Worm (Caenorhabditis elegans): ENCODE data around the gene T16G1.9.

Gene T16G1.9

ce11 chrV:12968555-12968954, 17.9 kb upstream of the T16G1.9 start, which contains the start of gene lin-46:
Gene lin-46 (plus strand): TSS chrV:12968855.
- TF ChIP-seq tab-1 (GFP tag; IDR thresholded peaks at IDR 0.05) (no peak), cog-1 (tag; optimal IDR thresholded peaks at IDR 0.05) (no peak), T22C8.4 (GFP tag; IDR thresholded peaks at IDR 0.05) (no peak), med-1 (GFP tag; optimal IDR thresholded peaks at IDR 0.05; ENCODE audit: insufficient read depth) (no peak), klf-2 (GFP tag; conservative IDR thresholded peaks at IDR 0.05) (no peak), ztf-29 (GFP tag; IDR thresholded peaks at IDR 0.05) (no peak), ref-1 (GFP tag; conservative IDR thresholded peaks at IDR 0.05) (no peak), flt-1 (GFP tag; IDR thresholded peaks at IDR 0.05) (no peak), ztf-23 (GFP tag; IDR thresholded peaks at IDR 0.05) (no peak)

DNA sequence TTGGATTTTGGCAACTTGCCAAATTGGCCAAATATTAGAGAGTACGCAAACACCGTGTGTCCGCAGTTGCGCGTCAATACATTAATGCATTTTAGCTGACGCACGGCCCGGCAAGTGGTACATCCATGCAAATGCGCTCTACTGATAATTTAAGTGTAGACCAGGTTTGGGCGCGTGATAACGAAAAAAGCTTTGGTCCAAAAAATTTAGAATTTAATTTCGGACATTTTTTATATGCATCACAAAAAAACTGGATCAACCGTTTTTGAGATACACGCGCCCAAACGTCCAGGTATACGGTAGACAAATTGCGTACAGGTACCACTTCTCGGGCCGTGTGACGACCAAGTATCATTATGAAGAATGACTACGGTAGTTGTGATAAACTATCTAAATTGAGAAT, 17.3 kb upstream of the T16G1.9 start, which contains the start of gene R186.8:
Gene R186.8, minus strand, starts transcription at position 58 of the 403 bp plus-strand sequence.
- peak; percentile 52 for TF ChIP-seq cog-1 (tag; optimal IDR thresholded peaks at IDR 0.05)

- TF ChIP-seq klf-2 (GFP tag; conservative IDR thresholded peaks at IDR 0.05) (no peak), tab-1 (GFP tag; IDR thresholded peaks at IDR 0.05) (no peak), ref-1 (GFP tag; conservative IDR thresholded peaks at IDR 0.05) (no peak), flt-1 (GFP tag; IDR thresholded peaks at IDR 0.05) (no peak), ztf-29 (GFP tag; IDR thresholded peaks at IDR 0.05) (no peak), T22C8.4 (GFP tag; IDR thresholded peaks at IDR 0.05) (no peak), ztf-23 (GFP tag; IDR thresholded peaks at IDR 0.05) (no peak), med-1 (GFP tag; optimal IDR thresholded peaks at IDR 0.05; ENCODE audit: insufficient read depth) (no peak), cog-1 (tag; optimal IDR thresholded peaks at IDR 0.05) (no peak)
These were observed 16.4 kb upstream of the T16G1.9 start, which contains the start of gene R186.3 for ce11 chrV:12967110-12967509. Gene R186.3 (minus strand): TSS chrV:12967210.

- TF ChIP-seq T22C8.4 (GFP tag; IDR thresholded peaks at IDR 0.05) (no peak), ztf-23 (GFP tag; IDR thresholded peaks at IDR 0.05) (no peak), cog-1 (tag; optimal IDR thresholded peaks at IDR 0.05) (no peak), flt-1 (GFP tag; IDR thresholded peaks at IDR 0.05) (no peak), klf-2 (GFP tag; conservative IDR thresholded peaks at IDR 0.05) (no peak), ztf-29 (GFP tag; IDR thresholded peaks at IDR 0.05) (no peak), ref-1 (GFP tag; conservative IDR thresholded peaks at IDR 0.05) (no peak), tab-1 (GFP tag; IDR thresholded peaks at IDR 0.05) (no peak), med-1 (GFP tag; optimal IDR thresholded peaks at IDR 0.05; ENCODE audit: insufficient read depth) (no peak)
These were observed 13.4 kb upstream of the T16G1.9 start, which contains the start of gene srd-35 for ce11 chrV:12964076-12964475. Gene srd-35 (plus strand): TSS chrV:12964376.

DNA sequence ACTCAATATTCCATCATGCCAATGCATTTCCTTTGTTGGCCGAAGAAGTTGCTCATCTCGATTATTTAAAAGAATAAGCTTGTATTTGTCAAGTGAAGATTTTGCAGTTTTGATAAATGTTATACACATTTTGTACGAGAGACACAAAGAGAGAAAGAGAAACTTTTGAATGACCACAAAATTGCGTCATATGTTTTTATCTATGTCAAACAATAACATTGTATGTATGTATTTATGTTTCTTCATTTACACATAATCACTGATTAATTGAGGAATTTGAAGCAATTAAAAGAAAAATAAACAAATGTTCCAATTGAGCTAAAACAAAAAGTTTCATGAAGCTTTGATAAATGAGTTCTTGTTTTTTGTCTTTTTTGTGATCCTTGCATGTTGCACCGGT, 12.5 kb upstream of the T16G1.9 start, which contains the start of gene hrg-9:
Gene hrg-9, minus strand, starts transcription at position 152 of the 400 bp plus-strand sequence.
- TF ChIP-seq klf-2 (GFP tag; conservative IDR thresholded peaks at IDR 0.05), result no peak
- TF ChIP-seq T22C8.4 (GFP tag; IDR thresholded peaks at IDR 0.05), result no peak
- no peak for TF ChIP-seq ztf-29 (GFP tag; IDR thresholded peaks at IDR 0.05)
- TF ChIP-seq cog-1 (tag; optimal IDR thresholded peaks at IDR 0.05), result no peak
- TF ChIP-seq ref-1 (GFP tag; conservative IDR thresholded peaks at IDR 0.05), result no peak
- TF ChIP-seq tab-1 (GFP tag; IDR thresholded peaks at IDR 0.05), result no peak
- no peak for TF ChIP-seq ztf-23 (GFP tag; IDR thresholded peaks at IDR 0.05)
- TF ChIP-seq med-1 (GFP tag; optimal IDR thresholded peaks at IDR 0.05; ENCODE audit: insufficient read depth), result no peak

ce11 chrV:12961085-12961560, 10.5 kb upstream of the T16G1.9 start, which contains the start of gene mpst-7:
Gene mpst-7 (minus strand): TSS chrV:12961135.
- TF ChIP-seq flt-1 (GFP tag; IDR thresholded peaks at IDR 0.05) (no peak), ref-1 (GFP tag; conservative IDR thresholded peaks at IDR 0.05) (no peak), tab-1 (GFP tag; IDR thresholded peaks at IDR 0.05) (no peak), ztf-23 (GFP tag; IDR thresholded peaks at IDR 0.05) (no peak), med-1 (GFP tag; optimal IDR thresholded peaks at IDR 0.05; ENCODE audit: insufficient read depth) (no peak), klf-2 (GFP tag; conservative IDR thresholded peaks at IDR 0.05) (no peak), ztf-29 (GFP tag; IDR thresholded peaks at IDR 0.05) (no peak), T22C8.4 (GFP tag; IDR thresholded peaks at IDR 0.05) (no peak), cog-1 (tag; optimal IDR thresholded peaks at IDR 0.05) (no peak)

- TF ChIP-seq ztf-29 (GFP tag; IDR thresholded peaks at IDR 0.05) (no peak), flt-1 (GFP tag; IDR thresholded peaks at IDR 0.05) (no peak), klf-2 (GFP tag; conservative IDR thresholded peaks at IDR 0.05) (no peak), cog-1 (tag; optimal IDR thresholded peaks at IDR 0.05) (no peak), ztf-23 (GFP tag; IDR thresholded peaks at IDR 0.05) (no peak), med-1 (GFP tag; optimal IDR thresholded peaks at IDR 0.05; ENCODE audit: insufficient read depth) (no peak), ref-1 (GFP tag; conservative IDR thresholded peaks at IDR 0.05) (no peak), T22C8.4 (GFP tag; IDR thresholded peaks at IDR 0.05) (no peak)
These were observed 3.6 kb upstream of the T16G1.9 start for ce11 chrV:12954261-12954660.

DNA sequence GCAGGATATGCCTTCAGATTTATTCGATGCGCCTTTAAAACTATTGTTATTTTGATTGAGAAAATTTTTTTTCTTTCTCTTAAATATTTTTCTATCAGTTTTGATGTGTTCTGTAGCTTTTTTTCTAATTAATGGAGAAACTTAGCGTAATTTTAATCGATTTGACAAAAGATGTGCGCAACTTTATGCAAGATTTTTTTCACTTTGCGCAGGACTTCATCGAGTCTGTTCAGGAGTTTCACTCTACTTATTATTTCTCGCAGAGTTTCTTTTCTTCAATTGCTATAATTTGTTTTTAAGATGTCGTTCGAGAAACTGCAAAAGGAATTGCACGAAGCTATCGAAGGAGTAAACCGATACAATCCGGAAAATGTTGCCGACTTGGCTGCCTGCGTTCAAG, 3.0 kb upstream of the T16G1.9 start, which contains the start of gene eif-3.K:
Gene eif-3.K, plus strand, starts transcription at position 301 of the 400 bp plus-strand sequence.
- no peak for TF ChIP-seq tab-1 (GFP tag; IDR thresholded peaks at IDR 0.05)
- TF ChIP-seq ztf-29 (GFP tag; IDR thresholded peaks at IDR 0.05), result no peak
- TF ChIP-seq med-1 (GFP tag; optimal IDR thresholded peaks at IDR 0.05; ENCODE audit: insufficient read depth), result no peak
- TF ChIP-seq cog-1 (tag; optimal IDR thresholded peaks at IDR 0.05), result no peak
- TF ChIP-seq ztf-23 (GFP tag; IDR thresholded peaks at IDR 0.05), result no peak
- TF ChIP-seq ref-1 (GFP tag; conservative IDR thresholded peaks at IDR 0.05), result no peak
- TF ChIP-seq T22C8.4 (GFP tag; IDR thresholded peaks at IDR 0.05), result no peak
- TF ChIP-seq klf-2 (GFP tag; conservative IDR thresholded peaks at IDR 0.05), result no peak
- no peak for TF ChIP-seq flt-1 (GFP tag; IDR thresholded peaks at IDR 0.05)

DNA sequence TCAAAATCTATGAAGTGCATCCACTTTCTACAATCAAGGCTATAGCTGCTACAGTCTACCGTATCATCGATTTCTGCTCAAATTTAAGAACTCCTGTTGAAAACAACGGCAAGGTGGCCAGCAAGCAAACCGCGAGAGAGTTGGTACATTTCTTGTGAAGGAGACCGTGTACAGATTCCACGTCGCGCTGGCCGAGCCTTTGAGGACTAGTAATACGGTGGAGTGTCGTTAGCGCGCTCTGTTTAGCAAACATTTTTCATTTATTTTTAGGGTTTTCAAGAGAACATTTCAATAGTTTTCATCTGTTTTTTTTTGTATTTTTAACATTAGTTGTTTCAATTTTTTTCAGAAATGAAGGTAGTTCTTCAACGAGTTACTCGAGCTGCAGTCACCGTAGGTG, 1.6 kb upstream of the T16G1.9 start, which contains the start of gene pqn-68:
Gene pqn-68, plus strand, starts transcription at position 350 of the 400 bp plus-strand sequence.
- TF ChIP-seq flt-1 (GFP tag; IDR thresholded peaks at IDR 0.05) (no peak), klf-2 (GFP tag; conservative IDR thresholded peaks at IDR 0.05) (no peak), med-1 (GFP tag; optimal IDR thresholded peaks at IDR 0.05; ENCODE audit: insufficient read depth) (no peak), ref-1 (GFP tag; conservative IDR thresholded peaks at IDR 0.05) (no peak), ztf-29 (GFP tag; IDR thresholded peaks at IDR 0.05) (no peak), T22C8.4 (GFP tag; IDR thresholded peaks at IDR 0.05) (no peak), tab-1 (GFP tag; IDR thresholded peaks at IDR 0.05) (no peak), cog-1 (tag; optimal IDR thresholded peaks at IDR 0.05) (no peak), ztf-23 (GFP tag; IDR thresholded peaks at IDR 0.05) (no peak)
